Worm (Caenorhabditis elegans) whole organism, mixed stage, embryonic: ENCODE measurements around the gene ule-3.

Experiments
- blmp-1 ChIP-seq: fragments of 150-350 bp; optimal IDR thresholded peaks from 2 replicates; lab custom pipeline; 2014; ENCODE audit warnings: missing biosample characterization, missing genetic modification characterization
- elt-3 ChIP-seq: fragments of 150-350 bp; optimal IDR thresholded peaks from 2 replicates; lab custom pipeline; 2014; ENCODE audit warnings: missing biosample characterization, missing genetic modification characterization
- mep-1 ChIP-seq: fragments of 150-350 bp; optimal IDR thresholded peaks from 2 replicates; lab custom pipeline; 2017; ENCODE audit warnings: missing biosample characterization, missing genetic modification reagents, missing genetic modification characterization, inconsistent platforms
- nhr-237 ChIP-seq: fragments of 150-350 bp; optimal IDR thresholded peaks from 2 replicates; lab custom pipeline; 2014; ENCODE audit warnings: missing biosample characterization, missing genetic modification characterization
- snpc-4 ChIP-seq: fragments of 150-350 bp; optimal IDR thresholded peaks from 2 replicates; lab custom pipeline; 2014; ENCODE audit warnings: missing biosample characterization, missing genetic modification characterization
- unc-62 ChIP-seq: fragments of 150-350 bp; optimal IDR thresholded peaks from 2 replicates; lab custom pipeline; 2014; ENCODE audit warnings: missing biosample characterization, missing genetic modification reagents, missing genetic modification characterization

DNA sequence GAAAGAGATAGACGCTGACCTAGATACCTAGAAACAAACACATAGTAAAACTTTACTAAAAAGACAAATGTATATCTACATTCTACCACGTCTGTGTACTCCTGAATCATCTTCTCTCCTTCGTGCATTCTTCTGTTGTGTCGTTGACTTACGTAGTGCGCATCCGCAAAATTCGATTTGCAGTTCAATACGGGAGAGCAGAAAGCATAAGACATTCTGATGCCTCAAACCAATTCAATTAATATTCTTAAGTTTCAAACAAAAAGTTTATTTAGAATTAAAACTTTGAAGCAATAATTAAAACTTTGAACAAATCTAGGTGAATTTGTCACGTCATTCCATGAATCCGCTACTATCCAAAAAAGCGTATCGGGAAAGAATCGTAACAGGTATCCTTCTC, 23.2 kb downstream of the ule-3 start:
- TF ChIP-seq blmp-1 (no peak), snpc-4 (tag; lab: Kevin White, UChicago) (no peak), nhr-237 (tag; lab: Kevin White, UChicago) (no peak), elt-3 (tag; lab: Kevin White, UChicago) (no peak), mep-1 (tag; lab: Kevin White, UChicago) (no peak), unc-62 (no peak)
